Fruit fly (Drosophila melanogaster) S2 (cell line): ENCODE results near the gene CG46448.

Source experiments
- CG8478 ChIP-seq: fragments of >200 bp; optimal IDR thresholded peaks from 2 replicates; lab custom pipeline; 2018
- CTCF ChIP-seq, 2 experiments: fragments of >200 bp; optimal IDR thresholded peaks; 2 replicates each; lab custom pipeline; 2018

Gene CG46448

DNA sequence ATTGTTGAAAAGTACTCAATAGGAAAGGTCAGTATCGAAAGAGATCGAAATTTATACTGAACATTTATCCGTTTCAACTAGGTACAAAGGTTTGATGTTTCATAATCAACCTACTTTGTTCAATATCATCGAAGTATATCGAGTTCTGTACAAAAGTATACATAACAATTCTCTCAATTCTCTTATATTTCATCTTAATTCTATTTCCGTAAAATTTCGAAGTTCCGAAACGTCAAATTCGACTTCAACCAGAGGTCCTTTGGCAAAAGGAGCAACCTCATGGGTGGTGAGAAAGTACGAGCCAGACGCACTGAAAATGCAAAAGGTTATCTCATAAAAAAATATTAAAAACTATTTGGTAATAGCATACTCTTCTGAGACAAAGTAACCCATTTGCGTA lies 25.2 kb downstream of the CG46448 start, which contains the start of gene CG31948:
Gene CG31948, minus strand, starts transcription at position 101 of the 400 bp plus-strand sequence.
- no peak for TF ChIP-seq CTCF (optimal IDR thresholded peaks at IDR 0.05; lab: Kevin White, UChicago)
- TF ChIP-seq CG8478 (lab: Kevin White, UChicago), result no peak

dm6 chr2L:2417865-2418264 lies 26.4 kb downstream of the CG46448 start, which contains the start of gene CG34448:
CG34448 (minus strand) TSS chr2L:2417965.
- TF ChIP-seq CG8478 (lab: Kevin White, UChicago) (no peak), CTCF (optimal IDR thresholded peaks at IDR 0.05; lab: Kevin White, UChicago) (no peak)

DNA sequence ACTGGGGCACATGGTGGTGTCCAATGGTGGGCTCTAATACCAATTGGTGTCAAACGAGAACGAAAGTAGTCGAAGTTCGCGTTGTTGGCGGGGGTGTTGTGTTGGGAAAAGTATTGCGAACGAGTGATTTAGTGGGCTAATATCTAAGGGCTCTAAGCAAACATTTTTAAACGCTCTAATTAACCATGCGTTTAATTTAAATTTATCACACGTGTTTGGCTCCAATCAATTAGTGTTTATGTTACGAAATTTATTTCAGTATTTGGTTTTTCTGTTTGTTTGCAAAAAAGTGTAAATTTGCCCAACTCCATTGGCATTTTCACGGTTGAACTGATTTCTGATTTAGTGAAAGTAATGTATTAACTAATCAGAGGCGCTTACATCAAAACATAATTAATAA lies 28.5 kb downstream of the CG46448 start, which contains the start of gene CG34447:
Gene CG34447, minus strand, starts transcription at position 101 of the 400 bp plus-strand sequence.
- no peak for TF ChIP-seq CG8478 (lab: Kevin White, UChicago)
- no peak for TF ChIP-seq CTCF (optimal IDR thresholded peaks at IDR 0.05; lab: Kevin White, UChicago)

DNA sequence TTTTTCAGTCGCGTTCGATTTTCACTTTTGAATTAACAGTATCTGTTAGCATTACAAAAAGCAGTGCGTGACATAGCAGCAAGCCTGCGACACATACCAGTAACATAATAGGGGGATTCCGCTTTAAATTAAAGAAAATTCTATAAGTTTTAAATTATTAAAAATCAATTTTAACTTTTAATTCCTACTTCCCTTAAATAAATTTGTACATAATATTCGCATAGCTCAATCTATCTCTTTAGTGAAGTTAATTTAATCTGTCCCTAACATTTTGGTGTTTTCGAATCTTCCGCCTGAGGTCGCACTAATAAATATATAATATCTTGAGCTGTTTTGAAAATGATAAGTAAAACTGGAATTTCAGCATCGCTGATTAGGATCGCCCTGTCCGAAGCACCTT lies 29.0 kb downstream of the CG46448 start, which contains the start of gene CG9886:
Gene CG9886, plus strand, starts transcription at position 341 of the 400 bp plus-strand sequence.
- no peak for TF ChIP-seq CG8478 (lab: Kevin White, UChicago)
- TF ChIP-seq CTCF (optimal IDR thresholded peaks at IDR 0.05; lab: Kevin White, UChicago), result no peak

DNA sequence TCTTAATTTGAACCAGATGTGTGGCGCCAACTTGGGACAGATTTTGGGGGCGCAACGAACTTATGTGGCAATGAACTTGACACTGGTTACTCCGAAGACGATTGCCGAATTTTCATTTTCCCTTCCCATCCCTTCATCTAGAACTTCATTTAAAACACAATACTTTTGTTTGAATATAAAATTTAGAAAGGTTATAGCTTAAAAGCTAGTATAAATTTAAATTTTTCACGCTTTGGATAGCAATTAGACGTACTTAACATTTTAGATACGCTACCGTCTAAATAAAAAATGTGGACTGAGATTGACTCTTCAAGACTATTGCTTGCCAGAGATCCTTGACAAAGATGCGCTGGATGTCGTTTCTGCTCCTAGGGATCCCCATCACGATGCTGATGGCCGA lies 33.0 kb downstream of the CG46448 start, which contains the start of gene CG44139:
Gene CG44139, plus strand, starts transcription at position 301 of the 400 bp plus-strand sequence.
- TF ChIP-seq CTCF (optimal IDR thresholded peaks at IDR 0.05; lab: Kevin White, UChicago) (no peak), CG8478 (lab: Kevin White, UChicago) (no peak)

- TF ChIP-seq CG8478 (lab: Kevin White, UChicago) (no peak), CTCF (optimal IDR thresholded peaks at IDR 0.05; lab: Kevin White, UChicago) (no peak)
These were observed 34.3 kb downstream of the CG46448 start for dm6 chr2L:2425652-2426192.

dm6 chr2L:2426444-2427188 lies 35.2 kb downstream of the CG46448 start:
- TF ChIP-seq CG8478 (lab: Kevin White, UChicago), result no peak
- no peak for TF ChIP-seq CTCF (optimal IDR thresholded peaks at IDR 0.05; lab: Kevin White, UChicago)

dm6 chr2L:2427384-2428208 lies 36.1 kb downstream of the CG46448 start:
- no peak for TF ChIP-seq CG8478 (lab: Kevin White, UChicago)
- TF ChIP-seq CTCF (optimal IDR thresholded peaks at IDR 0.05; lab: Kevin White, UChicago), result no peak

dm6 chr2L:2428209-2428488 lies 36.7 kb downstream of the CG46448 start, which contains the start of gene dpp:
dpp (plus strand) TSS chr2L:2428372.
- TF ChIP-seq CTCF (optimal IDR thresholded peaks at IDR 0.05; lab: Kevin White, UChicago) (no peak), CG8478 (lab: Kevin White, UChicago) (no peak)

- TF ChIP-seq CTCF (optimal IDR thresholded peaks at IDR 0.05; lab: Kevin White, UChicago) (no peak), CG8478 (lab: Kevin White, UChicago) (no peak)
These were observed 38.1 kb downstream of the CG46448 start for dm6 chr2L:2429588-2429987.

- TF ChIP-seq CG8478 (lab: Kevin White, UChicago), result no peak
- TF ChIP-seq CTCF (optimal IDR thresholded peaks at IDR 0.05; lab: Kevin White, UChicago), result no peak
These were observed 38.8 kb downstream of the CG46448 start for dm6 chr2L:2430251-2430650.

- TF ChIP-seq CTCF (optimal IDR thresholded peaks at IDR 0.05; lab: Kevin White, UChicago) (no peak), CG8478 (lab: Kevin White, UChicago) (no peak)
These were observed 41.5 kb downstream of the CG46448 start for dm6 chr2L:2432809-2433493.

DNA sequence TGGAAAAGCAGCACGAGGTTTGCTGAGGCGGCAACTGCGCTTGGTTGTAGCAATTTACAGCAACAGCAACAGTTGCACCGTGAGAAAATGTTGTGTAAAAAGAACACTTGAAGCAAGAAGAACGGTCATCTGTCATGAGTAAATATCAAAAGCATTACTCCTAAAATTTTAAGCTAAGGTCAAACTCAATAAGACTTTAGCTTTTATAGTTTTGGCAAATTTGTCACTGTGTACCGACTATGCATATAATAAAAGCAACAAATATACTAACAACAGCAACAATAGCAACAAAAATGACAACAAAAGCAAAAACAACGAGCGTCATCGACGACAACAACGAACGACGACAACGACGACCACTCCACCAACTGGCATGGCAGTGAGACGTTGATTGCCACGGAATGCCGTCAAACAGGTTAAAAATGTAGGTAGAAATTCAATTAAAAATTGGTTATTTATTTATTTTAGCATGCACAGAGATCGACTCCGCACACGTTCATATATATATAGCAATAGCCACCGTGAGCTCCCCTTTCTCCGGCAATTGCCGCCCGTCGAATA lies 42.1 kb downstream of the CG46448 start:
- TF ChIP-seq CG8478 (lab: Kevin White, UChicago), result no peak
- no peak for TF ChIP-seq CTCF (optimal IDR thresholded peaks at IDR 0.05; lab: Kevin White, UChicago)

DNA sequence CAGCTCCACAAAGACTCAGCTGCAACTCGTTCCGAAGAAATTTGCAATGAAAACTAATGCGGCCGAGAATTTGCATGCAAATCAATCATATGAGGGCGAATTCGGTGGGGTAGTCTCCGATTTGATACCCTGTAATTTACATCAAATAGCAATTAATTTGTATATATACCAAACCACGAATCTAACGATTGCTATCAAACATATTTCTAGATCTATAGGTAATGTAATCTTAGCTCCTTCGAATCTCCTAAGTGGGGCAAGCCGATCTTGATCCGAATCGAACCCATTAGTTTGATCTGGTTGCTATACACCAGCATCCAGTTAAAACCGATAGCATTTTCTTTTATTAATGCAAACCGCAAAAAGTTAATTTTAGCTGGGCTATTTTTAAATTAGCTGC lies 42.8 kb downstream of the CG46448 start:
- TF ChIP-seq CG8478 (lab: Kevin White, UChicago) (no peak), CTCF (optimal IDR thresholded peaks at IDR 0.05; lab: Kevin White, UChicago) (no peak)
